Fruit fly (Drosophila melanogaster) whole organism: ENCODE data around the gene Nepl15.

ENCODE experiments used
- CG8478 ChIP-seq: fragments of >200 bp; optimal IDR thresholded peaks from 2 replicates; lab custom pipeline; 2018; ENCODE audit warnings: inconsistent platforms
- Dll ChIP-seq: fragments of >200 bp; optimal IDR thresholded peaks from 2 replicates; lab custom pipeline; 2017
- usp ChIP-seq: fragments of >200 bp; optimal IDR thresholded peaks from 2 replicates; lab custom pipeline; 2017; ENCODE audit warnings: missing biosample characterization, missing genetic modification characterization, mixed read lengths

DNA sequence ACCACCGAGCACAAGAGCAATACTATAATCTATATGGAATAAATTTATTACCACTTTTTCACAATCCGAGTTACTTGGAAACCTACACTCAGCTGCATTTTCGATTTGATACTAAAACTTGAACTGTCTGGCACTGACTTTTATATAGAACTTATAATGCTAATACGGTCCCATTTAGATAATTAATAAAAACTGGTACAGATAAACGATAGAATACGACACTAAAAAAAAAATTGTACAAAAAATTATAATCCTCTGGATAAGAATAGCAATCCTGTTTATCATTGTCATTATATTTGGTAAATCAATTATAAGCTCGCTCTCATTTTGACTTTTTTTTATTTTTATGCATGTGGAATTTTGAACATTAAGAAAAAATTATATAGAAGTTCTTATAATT is 4.2 kb upstream of the Nepl15 start, which contains the start of gene CG43093:
- TF ChIP-seq CG8478 (lab: Kevin White, UChicago) (no peak), Dll (lab: Kevin White, UChicago) (no peak), usp (GFP tag; lab: Kevin White, UChicago) (no peak)
